Fruit fly (Drosophila melanogaster): Measurements from ENCODE around the gene CG6059.
A peak's percentile ranks its signal among the peaks of the same experiment; 100 is the strongest.

Gene CG6059

DNA sequence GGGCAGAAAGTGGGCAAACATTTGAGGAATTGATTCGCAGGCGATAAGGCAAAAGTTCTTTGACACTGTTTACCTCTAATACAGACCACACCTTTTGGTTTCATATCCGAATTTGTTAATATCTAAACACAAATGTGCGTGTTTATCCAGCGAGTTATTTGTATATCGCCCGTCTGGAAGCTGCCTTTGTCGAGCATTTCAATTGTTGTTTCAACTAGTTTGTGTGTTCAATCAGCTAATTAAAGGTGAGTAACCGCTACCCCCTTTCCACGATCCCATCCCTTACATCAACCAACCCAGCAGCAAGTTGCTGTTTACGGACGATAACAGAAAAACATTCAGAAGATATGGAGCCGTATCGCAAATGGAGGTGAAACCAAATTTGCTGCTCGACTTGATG, 6.9 kb upstream of the CG6059 start (continued):
- peak; percentile 19 for TF ChIP-seq CG31365 (tag; optimal IDR thresholded peaks at IDR 0.05)
- TF ChIP-seq sna (GFP tag; IDR thresholded peaks at IDR 0.05; ENCODE audit: partially characterized antibody): no peak
- TF ChIP-seq Dbx (GFP tag; IDR thresholded peaks at IDR 0.05): peak; percentile 81; the same call in 2 of the 3 replicates
- TF ChIP-seq HmgD (GFP tag; optimal IDR thresholded peaks at IDR 0.05): no peak
- TF ChIP-seq Max (GFP tag; optimal IDR thresholded peaks at IDR 0.05): no peak
- no peak for TF ChIP-seq CG16813 (GFP tag; IDR thresholded peaks at IDR 0.05; ENCODE audit: partially characterized antibody)
- peak; percentile 0 for TF ChIP-seq sug (tag; optimal IDR thresholded peaks at IDR 0.05)
- no peak for TF ChIP-seq Oaz (GFP tag; IDR thresholded peaks at IDR 0.05)
- TF ChIP-seq Myb (GFP tag; optimal IDR thresholded peaks at IDR 0.05): no peak
- no peak for TF ChIP-seq Chrac-16 (GFP tag; optimal IDR thresholded peaks at IDR 0.05)
- 0 out of 2 replicates have a peak, but pooled peaks have one; percentile 39 for TF ChIP-seq CG5953 (GFP tag; IDR thresholded peaks at IDR 0.05)
- no peak for TF ChIP-seq CG11696 (GFP tag; IDR thresholded peaks at IDR 0.05)
- TF ChIP-seq H2.0 (GFP tag; IDR thresholded peaks at IDR 0.05): 0 out of 2 replicates have a peak, but pooled peaks have one; percentile 12
- TF ChIP-seq CG18619 (GFP tag; optimal IDR thresholded peaks at IDR 0.05): peak; percentile 43
- peak; percentile 78 for TF ChIP-seq Fer1 (GFP tag; optimal IDR thresholded peaks at IDR 0.05)
- peak; percentile 31; the same call in 1 of the 2 replicates for TF ChIP-seq HLH3B (GFP tag; IDR thresholded peaks at IDR 0.05)
- peak; percentile 53 for TF ChIP-seq CG9932 (GFP tag; IDR thresholded peaks at IDR 0.05)
- peak; percentile 24; the same call in 1 of the 2 replicates for TF ChIP-seq NFAT (GFP tag; IDR thresholded peaks at IDR 0.05)
- no peak for TF ChIP-seq ara (GFP tag; IDR thresholded peaks at IDR 0.05)
- TF ChIP-seq da (GFP tag; optimal IDR thresholded peaks at IDR 0.05): peak; percentile 20
- no peak for TF ChIP-seq Spps (tag; optimal IDR thresholded peaks at IDR 0.05)
- peak; percentile 61 for TF ChIP-seq fd3F (GFP tag; optimal IDR thresholded peaks at IDR 0.05)
- TF ChIP-seq disco-r (GFP tag; optimal IDR thresholded peaks at IDR 0.05): no peak
- TF ChIP-seq grau (tag; optimal IDR thresholded peaks at IDR 0.05): peak; percentile 16
- TF ChIP-seq CrebB (tag; optimal IDR thresholded peaks at IDR 0.05): peak; percentile 57
- no peak for TF ChIP-seq gt (GFP tag; IDR thresholded peaks at IDR 0.05)
- TF ChIP-seq Fer3 (tag; optimal IDR thresholded peaks at IDR 0.05): peak; percentile 47
- TF ChIP-seq CG4360 (GFP tag; IDR thresholded peaks at IDR 0.05): no peak
- no peak for TF ChIP-seq Drgx (GFP tag; IDR thresholded peaks at IDR 0.05)
- TF ChIP-seq chm (GFP tag; IDR thresholded peaks at IDR 0.05): no peak
- peak; percentile 39 for TF ChIP-seq CG7786 (GFP tag; optimal IDR thresholded peaks at IDR 0.05)
- TF ChIP-seq Xrp1 (GFP tag; IDR thresholded peaks at IDR 0.05): peak; percentile 32; the same call in 1 of the 2 replicates
- TF ChIP-seq cad (GFP tag; optimal IDR thresholded peaks at IDR 0.05): no peak
- TF ChIP-seq CG9609 (GFP tag; optimal IDR thresholded peaks at IDR 0.05): no peak
- no peak for TF ChIP-seq danr (GFP tag; IDR thresholded peaks at IDR 0.05)
- TF ChIP-seq CG12769 (tag; optimal IDR thresholded peaks at IDR 0.05): peak; percentile 89
- peak; percentile 1 for TF ChIP-seq Blimp-1 (GFP tag; optimal IDR thresholded peaks at IDR 0.05)
- TF ChIP-seq dpn (GFP tag; optimal IDR thresholded peaks at IDR 0.05): peak; percentile 27 to 67
- TF ChIP-seq CG1792 (GFP tag; optimal IDR thresholded peaks at IDR 0.05): peak; percentile 15
- peak; percentile 55; the same call in 1 of the 3 replicates for TF ChIP-seq dysf (GFP tag; IDR thresholded peaks at IDR 0.05)
- no peak for TF ChIP-seq Dll (GFP tag; IDR thresholded peaks at IDR 0.05; ENCODE audit: partially characterized antibody)
- TF ChIP-seq CG6854 (GFP tag; optimal IDR thresholded peaks at IDR 0.05): peak; percentile 27
- TF ChIP-seq Lpt (GFP tag; optimal IDR thresholded peaks at IDR 0.05): no peak
- TF ChIP-seq CG14965 (GFP tag; optimal IDR thresholded peaks at IDR 0.05; ENCODE audit: borderline replicate concordance): no peak
- TF ChIP-seq CG32767 (GFP tag; IDR thresholded peaks at IDR 0.05): 0 out of 2 replicates have a peak, but pooled peaks have one; percentile 32
- no peak for TF ChIP-seq br (optimal IDR thresholded peaks at IDR 0.05)
- TF ChIP-seq Adf1 (GFP tag; IDR thresholded peaks at IDR 0.05): no peak; the same call in 1 of the 2 replicates
- TF ChIP-seq Aef1 (GFP tag; IDR thresholded peaks at IDR 0.05): no peak
- TF ChIP-seq Sin3A (optimal IDR thresholded peaks at IDR 0.05): no peak
- TF ChIP-seq jing (GFP tag; optimal IDR thresholded peaks at IDR 0.05): no peak
- peak; percentile 3 for TF ChIP-seq CG4282 (GFP tag; optimal IDR thresholded peaks at IDR 0.05)
- peak; percentile 47; the same call in 1 of the 2 replicates for TF ChIP-seq sob (GFP tag; IDR thresholded peaks at IDR 0.05)
- TF ChIP-seq HLH4C (GFP tag; IDR thresholded peaks at IDR 0.05; ENCODE audit: partially characterized antibody): no peak
